Worm (Caenorhabditis elegans): Measurements from ENCODE around the gene str-255.

Gene str-255

DNA sequence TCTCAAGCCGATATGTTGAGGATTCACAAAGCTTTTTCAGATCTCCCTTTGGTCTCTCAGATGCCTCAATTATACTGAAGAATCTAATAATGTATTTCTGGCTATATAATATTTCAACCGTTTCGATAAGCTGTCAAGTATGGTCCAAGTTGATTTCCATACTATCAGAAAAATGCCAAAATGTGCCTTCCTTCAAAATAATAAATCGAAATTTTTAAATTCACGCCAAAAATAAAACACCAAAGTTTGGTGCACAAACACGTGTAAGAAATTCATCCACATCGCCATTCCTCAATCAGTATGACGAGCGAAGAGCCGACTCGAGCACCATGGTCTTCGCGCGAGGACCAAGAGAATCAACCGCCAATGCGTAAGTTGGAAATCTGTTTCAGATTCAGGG lies 44.1 kb downstream of the str-255 start, which contains the start of gene F22F7.11:
TSS of gene F22F7.11 (plus strand) at position 301 of the 400 bp plus-strand sequence.
- TF ChIP-seq fkh-10 (GFP tag; optimal IDR thresholded peaks at IDR 0.05) (no peak), tbx-2 (tag; optimal IDR thresholded peaks at IDR 0.05) (no peak)

- no peak for TF ChIP-seq sdc-2 (tag; optimal IDR thresholded peaks at IDR 0.05)
- TF ChIP-seq lin-11 (tag; optimal IDR thresholded peaks at IDR 0.05), result no peak
- TF ChIP-seq hlh-6 (tag; optimal IDR thresholded peaks at IDR 0.05), result no peak
- no peak for TF ChIP-seq pha-2 (tag; optimal IDR thresholded peaks at IDR 0.05)
- TF ChIP-seq ceh-2 (tag; optimal IDR thresholded peaks at IDR 0.05), result no peak
- TF ChIP-seq unc-55 (GFP tag; optimal IDR thresholded peaks at IDR 0.05), result no peak
- TF ChIP-seq Y22D7AL.16 (tag; optimal IDR thresholded peaks at IDR 0.05), result no peak
- no peak for TF ChIP-seq pqm-1 (tag; optimal IDR thresholded peaks at IDR 0.05)
- no peak for TF ChIP-seq syd-9 (tag; optimal IDR thresholded peaks at IDR 0.05)
- TF ChIP-seq fax-1 (tag; optimal IDR thresholded peaks at IDR 0.05), result no peak
- TF ChIP-seq nhr-11 (tag; optimal IDR thresholded peaks at IDR 0.05), result no peak
- TF ChIP-seq gmeb-2 (tag; optimal IDR thresholded peaks at IDR 0.05), result no peak
Observed at ce11 chrV:2118574-2118973, 45.1 kb downstream of the str-255 start, which contains the start of gene bgnt-1.2. Gene bgnt-1.2, minus strand, starts transcription at chrV:2118674.
